Worm (Caenorhabditis elegans) whole organism, late embryonic: ENCODE measurements around the gene K09C6.2.
"Not testable (repeated sequence)": the region's sequence is repeated elsewhere in the genome, so short reads cannot be mapped to it uniquely, and the experiment has no call there.

ENCODE experiments used
- C08G9.2 ChIP-seq: sonication (generic microtip); optimal IDR thresholded peaks from 2 replicates; lab custom pipeline; 2016; ENCODE audit warnings: mild to moderate bottlenecking, missing genetic modification characterization, moderate library complexity, missing compliant biosample characterization
- Y22D7AL.16 ChIP-seq: sonication (generic microtip); optimal IDR thresholded peaks from 2 replicates; lab custom pipeline; 2016; ENCODE audit warnings: missing genetic modification characterization, missing compliant biosample characterization
- ama-1 ChIP-seq: fragments of 150-350 bp; optimal IDR thresholded peaks from 2 replicates; lab custom pipeline; 2014
- ceh-14 ChIP-seq: sonication (generic microtip); optimal IDR thresholded peaks from 2 replicates; lab custom pipeline; 2016; ENCODE audit warnings: missing genotype, missing genetic modification characterization, missing compliant biosample characterization
- ceh-19 ChIP-seq: fragments of 200-800 bp; sonication (Bioruptor generic); optimal IDR thresholded peaks from 2 replicates; lab custom pipeline; 2018; ENCODE audit warnings: mild to moderate bottlenecking, missing genetic modification characterization, missing compliant biosample characterization
- ceh-2 ChIP-seq: sonication (generic microtip); optimal IDR thresholded peaks from 2 replicates; lab custom pipeline; 2016; ENCODE audit warnings: missing genotype, missing genetic modification characterization, missing compliant biosample characterization
- ceh-22 ChIP-seq: sonication (generic microtip); optimal IDR thresholded peaks from 2 replicates; lab custom pipeline; 2017; ENCODE audit warnings: missing biosample characterization, missing genetic modification characterization
- ceh-48 ChIP-seq: sonication (generic microtip); optimal IDR thresholded peaks from 2 replicates; lab custom pipeline; 2016; ENCODE audit warnings: missing genetic modification characterization, inconsistent platforms, missing compliant biosample characterization
- ceh-6 ChIP-seq: fragments of 200-800 bp; sonication (Bioruptor generic); optimal IDR thresholded peaks from 2 replicates; lab custom pipeline; 2018; ENCODE audit warnings: mild to moderate bottlenecking, missing genetic modification characterization, missing compliant biosample characterization
- ceh-9 ChIP-seq: sonication (generic microtip); optimal IDR thresholded peaks from 2 replicates; lab custom pipeline; 2016; ENCODE audit warnings: mild to moderate bottlenecking, missing genetic modification characterization, inconsistent platforms, missing compliant biosample characterization
- che-1 ChIP-seq: sonication (generic microtip); optimal IDR thresholded peaks from 2 replicates; lab custom pipeline; 2016; ENCODE audit warnings: mild to moderate bottlenecking, missing genetic modification characterization, missing compliant biosample characterization
- dmd-4 ChIP-seq: sonication (generic microtip); optimal IDR thresholded peaks from 2 replicates; lab custom pipeline; 2016; ENCODE audit warnings: borderline replicate concordance, missing genetic modification characterization, missing compliant biosample characterization
- dve-1 ChIP-seq: sonication (generic microtip); optimal IDR thresholded peaks from 2 replicates; lab custom pipeline; 2017; ENCODE audit warnings: antibody characterized with exemption, mild to moderate bottlenecking, missing genetic modification characterization, missing compliant biosample characterization
- elt-4 ChIP-seq: sonication (generic microtip); optimal IDR thresholded peaks from 2 replicates; lab custom pipeline; 2016; ENCODE audit warnings: missing genetic modification characterization, missing compliant biosample characterization
- ets-4 ChIP-seq: sonication (generic microtip); optimal IDR thresholded peaks from 2 replicates; lab custom pipeline; 2016; ENCODE audit warnings: missing genetic modification characterization, missing compliant biosample characterization
- gmeb-2 ChIP-seq: sonication (generic microtip); optimal IDR thresholded peaks from 2 replicates; lab custom pipeline; 2016; ENCODE audit warnings: missing genetic modification characterization, inconsistent platforms, missing compliant biosample characterization
- hlh-15 ChIP-seq: sonication (generic microtip); optimal IDR thresholded peaks from 2 replicates; lab custom pipeline; 2016; ENCODE audit warnings: missing genetic modification characterization, missing compliant biosample characterization
- hlh-30 ChIP-seq: sonication (generic microtip); optimal IDR thresholded peaks from 2 replicates; lab custom pipeline; 2017; ENCODE audit warnings: antibody characterized with exemption, missing genetic modification characterization, missing compliant biosample characterization; ENCODE audit not compliant: insufficient read depth
- hlh-6 ChIP-seq: sonication (generic microtip); optimal IDR thresholded peaks from 2 replicates; lab custom pipeline; 2016; ENCODE audit warnings: missing genotype, missing genetic modification characterization, missing compliant biosample characterization
- hlh-8 ChIP-seq: sonication (generic microtip); optimal IDR thresholded peaks from 2 replicates; lab custom pipeline; 2016; ENCODE audit warnings: missing genotype, missing genetic modification characterization, missing compliant biosample characterization
- lim-6 ChIP-seq: sonication (generic microtip); optimal IDR thresholded peaks from 2 replicates; lab custom pipeline; 2016; ENCODE audit warnings: missing genetic modification characterization, missing compliant biosample characterization
- lin-11 ChIP-seq: fragments of 200-800 bp; sonication (Bioruptor generic); optimal IDR thresholded peaks from 2 replicates; lab custom pipeline; 2018; ENCODE audit warnings: mild to moderate bottlenecking, missing genetic modification characterization, missing compliant biosample characterization
- mec-3 ChIP-seq: sonication (generic microtip); optimal IDR thresholded peaks from 2 replicates; lab custom pipeline; 2016; ENCODE audit warnings: borderline replicate concordance, missing genetic modification characterization, missing compliant biosample characterization
- nfya-1 ChIP-seq: sonication (generic microtip); optimal IDR thresholded peaks from 2 replicates; lab custom pipeline; 2017; ENCODE audit warnings: missing genetic modification characterization, mild to moderate bottlenecking, missing compliant biosample characterization, antibody characterized with exemption, moderate library complexity
- npax-4 ChIP-seq: sonication (generic microtip); optimal IDR thresholded peaks from 2 replicates; lab custom pipeline; 2016; ENCODE audit warnings: missing genetic modification characterization, missing compliant biosample characterization
- pag-3 ChIP-seq: sonication (generic microtip); optimal IDR thresholded peaks from 2 replicates; lab custom pipeline; 2016; ENCODE audit warnings: missing compliant biosample characterization, missing genetic modification characterization, borderline replicate concordance
- pha-2 ChIP-seq: sonication (generic microtip); optimal IDR thresholded peaks from 2 replicates; lab custom pipeline; 2017; ENCODE audit warnings: mild to moderate bottlenecking, missing genetic modification characterization, missing compliant biosample characterization
- pha-4 ChIP-seq: fragments of 150-350 bp; optimal IDR thresholded peaks from 2 replicates; lab custom pipeline; 2018; ENCODE audit warnings: missing biosample characterization, missing genetic modification reagents, missing genetic modification characterization
- pros-1 ChIP-seq: fragments of 150-350 bp; optimal IDR thresholded peaks from 2 replicates; lab custom pipeline; 2014; ENCODE audit warnings: missing biosample characterization, missing genetic modification reagents, missing genetic modification characterization
- ref-2 ChIP-seq: sonication (generic microtip); optimal IDR thresholded peaks from 2 replicates; lab custom pipeline; 2016; ENCODE audit warnings: missing genetic modification characterization, missing compliant biosample characterization
- sdc-2 ChIP-seq: sonication (generic microtip); optimal IDR thresholded peaks from 2 replicates; lab custom pipeline; 2016; ENCODE audit warnings: missing genotype, missing genetic modification characterization, missing compliant biosample characterization
- unc-55 ChIP-seq: sonication (generic microtip); optimal IDR thresholded peaks from 2 replicates; lab custom pipeline; 2017; ENCODE audit warnings: missing biosample characterization, missing genetic modification reagents, missing genetic modification characterization
- unc-86 ChIP-seq: sonication (generic microtip); optimal IDR thresholded peaks from 2 replicates; lab custom pipeline; 2016; ENCODE audit warnings: missing genetic modification characterization, missing compliant biosample characterization
- zip-5 ChIP-seq: sonication (generic microtip); optimal IDR thresholded peaks from 2 replicates; lab custom pipeline; 2016; ENCODE audit warnings: missing genetic modification characterization, missing compliant biosample characterization
- ztf-16 ChIP-seq: sonication (generic microtip); optimal IDR thresholded peaks from 2 replicates; lab custom pipeline; 2017; ENCODE audit warnings: missing genetic modification characterization, missing compliant biosample characterization

Gene K09C6.2

DNA sequence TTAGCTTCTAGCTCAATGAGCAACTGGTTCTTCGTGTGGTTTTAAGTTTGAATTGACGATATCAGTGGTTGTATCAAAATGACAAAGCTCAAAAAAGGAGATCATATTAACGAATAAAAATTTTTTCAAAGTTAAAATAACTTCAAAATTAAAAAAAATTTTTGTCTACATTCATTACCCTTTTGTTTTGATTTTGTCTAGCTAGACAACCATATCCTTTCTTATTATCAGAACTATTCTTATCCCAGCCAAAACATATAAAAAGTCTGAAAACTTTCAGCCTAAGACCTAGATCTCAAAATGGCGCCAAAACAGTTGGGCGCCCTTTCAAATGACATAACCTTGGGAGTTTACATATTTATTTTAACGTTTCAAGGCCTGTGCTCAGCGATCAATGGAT lies 39.5 kb upstream of the K09C6.2 start, which contains the start of gene R13D11.1:
Gene R13D11.1 (plus strand): TSS at position 301 of the 400 bp plus-strand sequence.
- no peak for TF ChIP-seq lim-6 (tag; lab: Kevin White, UChicago)
- TF ChIP-seq pha-2 (tag; lab: Kevin White, UChicago), result no peak
- no peak for TF ChIP-seq dmd-4
- TF ChIP-seq nfya-1 (tag; lab: Kevin White, UChicago), result no peak
- no peak for TF ChIP-seq ceh-22 (tag; lab: Kevin White, UChicago)
- no peak for TF ChIP-seq sdc-2 (tag; lab: Kevin White, UChicago)

DNA sequence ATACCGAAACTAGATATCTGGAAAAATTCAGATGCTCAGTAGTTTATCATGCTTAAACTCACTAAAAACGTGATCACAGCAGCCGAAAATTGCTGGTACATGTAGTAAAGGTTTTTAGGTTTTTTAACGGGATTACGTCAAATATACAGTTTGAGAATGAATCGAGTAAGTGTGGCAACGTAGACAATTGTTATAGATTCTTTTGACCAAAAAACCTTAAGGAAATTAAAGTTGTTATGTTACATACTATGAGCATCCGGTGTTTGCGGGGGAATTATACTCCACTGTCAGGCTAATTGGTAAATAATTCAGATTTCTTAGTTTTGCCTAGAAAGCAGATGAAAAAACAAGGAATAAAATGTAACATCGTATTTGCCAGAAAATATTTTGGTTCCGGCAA lies 36.0 kb upstream of the K09C6.2 start, which contains the start of gene srx-32:
Gene srx-32 (minus strand): TSS at position 101 of the 400 bp plus-strand sequence.
- not testable (repeated sequence) for TF ChIP-seq lim-6 (tag; lab: Kevin White, UChicago); ceh-6 (GFP tag; lab: Kevin White, UChicago); ceh-14 (tag; lab: Kevin White, UChicago)

ce11 chrV:822922-823321 lies 33.7 kb upstream of the K09C6.2 start, which contains the start of gene srx-31:
Gene srx-31, minus strand, starts transcription at chrV:823022.
- not testable (repeated sequence) for TF ChIP-seq Y22D7AL.16 (tag; lab: Kevin White, UChicago); ama-1 (lab: Kevin White, UChicago); ceh-19 (GFP tag; lab: Kevin White, UChicago)
- TF ChIP-seq, all 69 proteins: peak for 0; not testable (repeated sequence) for 69

DNA sequence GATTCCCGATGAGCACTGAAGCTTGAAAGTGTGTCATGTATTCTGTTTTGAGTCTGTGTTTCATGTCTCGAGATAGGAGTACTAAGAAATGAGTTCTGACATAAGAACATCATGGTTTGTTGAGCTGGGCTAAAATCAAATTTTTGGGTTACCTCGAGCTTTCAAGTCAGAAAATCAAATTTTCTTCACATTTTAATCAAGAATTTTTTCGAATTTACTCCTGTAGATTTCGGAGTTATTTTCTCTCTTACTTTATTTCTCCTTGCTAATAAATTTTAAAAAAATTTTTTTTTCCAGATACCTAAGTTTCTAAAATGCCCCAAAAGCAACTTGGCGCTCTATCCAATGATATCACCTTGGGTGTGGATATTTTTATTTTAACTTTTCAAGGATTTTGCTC lies 30.6 kb upstream of the K09C6.2 start, which contains the start of gene F41H8.2:
Gene F41H8.2 (plus strand): TSS at position 301 of the 400 bp plus-strand sequence.
- TF ChIP-seq hlh-15 (tag; lab: Kevin White, UChicago) (no peak), ceh-2 (tag; lab: Kevin White, UChicago) (no peak), npax-4 (tag; lab: Kevin White, UChicago) (no peak), pag-3 (tag; lab: Kevin White, UChicago) (no peak), gmeb-2 (no peak), ztf-16 (tag; lab: Kevin White, UChicago) (no peak), mec-3 (tag; lab: Kevin White, UChicago) (no peak), pros-1 (tag; lab: Kevin White, UChicago) (no peak), ref-2 (tag; lab: Kevin White, UChicago) (no peak), elt-4 (no peak), ceh-9 (tag; lab: Kevin White, UChicago) (no peak), ceh-48 (tag; lab: Kevin White, UChicago) (no peak), hlh-6 (no peak), dve-1 (tag; lab: Kevin White, UChicago) (no peak), ceh-14 (tag; lab: Kevin White, UChicago) (no peak), che-1 (tag; lab: Kevin White, UChicago) (no peak), hlh-30 (tag; lab: Kevin White, UChicago) (no peak)

ce11 chrV:833368-833767 lies 23.3 kb upstream of the K09C6.2 start, which contains the start of gene F41H8.1:
Gene F41H8.1, plus strand, starts transcription at chrV:833668.
- TF ChIP-seq unc-86 (tag; lab: Kevin White, UChicago) (no peak), ama-1 (lab: Kevin White, UChicago) (no peak), hlh-8 (tag; lab: Kevin White, UChicago) (no peak), ceh-48 (tag; lab: Kevin White, UChicago) (no peak), unc-55 (GFP tag; lab: Kevin White, UChicago) (no peak), pha-4 (no peak), lin-11 (tag; lab: Kevin White, UChicago) (no peak), C08G9.2 (tag; lab: Kevin White, UChicago) (no peak), zip-5 (tag; lab: Kevin White, UChicago) (no peak), pag-3 (tag; lab: Kevin White, UChicago) (no peak), dmd-4 (no peak), ets-4 (tag; lab: Kevin White, UChicago) (no peak)
